Fruit fly (Drosophila melanogaster): ENCODE measurements around the gene mura.

mura gene

DNA sequence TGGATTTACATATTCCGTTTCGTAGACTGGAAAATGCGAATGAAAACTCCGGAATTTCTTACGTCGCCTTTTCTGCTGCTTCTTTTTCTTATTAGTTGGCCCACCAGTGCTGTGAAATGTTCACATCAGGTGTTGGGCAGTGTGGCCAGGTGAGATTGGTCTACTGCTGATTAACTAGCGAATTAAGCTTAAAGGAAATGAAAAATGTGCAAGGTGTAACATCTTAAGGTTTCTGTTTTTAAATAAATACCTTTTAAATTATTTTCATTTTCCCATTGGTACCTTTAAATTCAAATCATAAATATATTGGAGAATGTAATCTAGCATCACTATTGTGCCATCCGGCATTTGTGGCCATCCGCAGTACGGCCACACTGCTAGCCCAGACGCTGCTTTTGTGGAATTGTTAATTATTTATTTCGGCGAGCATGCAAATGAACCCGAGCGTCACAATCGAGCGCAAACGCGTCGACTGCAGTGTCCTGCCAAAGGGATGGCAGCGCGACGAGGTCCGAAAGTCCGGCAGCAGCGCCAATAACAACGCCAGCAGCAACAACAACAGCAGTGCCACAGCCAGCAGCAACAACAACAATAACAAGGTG is 7.9 kb upstream of the mura start, which contains the start of the genes AP-1mu and MBD-like (continued):
- TF ChIP-seq trh (GFP tag; optimal IDR thresholded peaks at IDR 0.05) (no peak), HmgZ (tag; optimal IDR thresholded peaks at IDR 0.05) (peak; percentile 80), zen2 (GFP tag; IDR thresholded peaks at IDR 0.05; ENCODE audit: partially characterized antibody) (no peak), toy (GFP tag; IDR thresholded peaks at IDR 0.05) (0 out of 2 replicates have a peak, but pooled peaks have one; percentile 52), CG2875 (GFP tag; optimal IDR thresholded peaks at IDR 0.05) (no peak), twi (tag; optimal IDR thresholded peaks at IDR 0.05) (peak; percentile 46), Nf-YA (GFP tag; IDR thresholded peaks at IDR 0.05) (no peak), CG12942 (GFP tag; optimal IDR thresholded peaks at IDR 0.05) (peak; percentile 61), CG9797 (GFP tag; optimal IDR thresholded peaks at IDR 0.05) (peak; percentile 94), CG16815 (GFP tag; optimal IDR thresholded peaks at IDR 0.05) (peak; percentile 39), Sox102F (GFP tag; optimal IDR thresholded peaks at IDR 0.05) (no peak), Pdp1 (GFP tag; optimal IDR thresholded peaks at IDR 0.05) (peak; percentile 59 to 83), CG15514 (GFP tag; optimal IDR thresholded peaks at IDR 0.05) (peak; percentile 66), CG13296 (GFP tag; optimal IDR thresholded peaks at IDR 0.05) (peak; percentile 31), Doc2 (GFP tag; IDR thresholded peaks at IDR 0.05) (no peak), CG3065 (GFP tag; optimal IDR thresholded peaks at IDR 0.05) (no peak), cwo (GFP tag; optimal IDR thresholded peaks at IDR 0.05) (no peak), pfk (GFP tag; optimal IDR thresholded peaks at IDR 0.05) (no peak), CG13424 (tag; optimal IDR thresholded peaks at IDR 0.05) (peak; percentile 69), CG8089 (GFP tag; optimal IDR thresholded peaks at IDR 0.05) (peak; percentile 32), knrl (GFP tag; IDR thresholded peaks at IDR 0.05; ENCODE audit: partially characterized antibody) (peak; percentile 42; the same call in 1 of the 3 replicates), CG43689 (GFP tag; IDR thresholded peaks at IDR 0.05) (no peak), luna (GFP tag; optimal IDR thresholded peaks at IDR 0.05) (peak; percentile 57), ind (GFP tag; optimal IDR thresholded peaks at IDR 0.05) (peak; percentile 70), Gug (GFP tag; IDR thresholded peaks at IDR 0.05) (peak; percentile 61; the same call in 3 of the 4 replicates), wor (GFP tag; IDR thresholded peaks at IDR 0.05) (peak; percentile 34; the same call in 1 of the 2 replicates), HLH54F (GFP tag; optimal IDR thresholded peaks at IDR 0.05) (peak; percentile 80), CG4328 (GFP tag; optimal IDR thresholded peaks at IDR 0.05) (peak; percentile 21), GATAe (GFP tag; conservative IDR thresholded peaks at IDR 0.05) (peak; percentile 45; the same call in 1 of the 2 replicates), CG6791 (GFP tag; IDR thresholded peaks at IDR 0.05; ENCODE audit: partially characterized antibody) (no peak), caup (GFP tag; optimal IDR thresholded peaks at IDR 0.05; ENCODE audit: severe bottlenecking) (peak; percentile 33), shn (GFP tag; optimal IDR thresholded peaks at IDR 0.05) (peak; percentile 47), repo (GFP tag; optimal IDR thresholded peaks at IDR 0.05) (no peak), vfl (GFP tag; optimal IDR thresholded peaks at IDR 0.05) (peak; percentile 22), HLH3B (GFP tag; IDR thresholded peaks at IDR 0.05) (peak; percentile 40; the same call in 1 of the 2 replicates), lmd (GFP tag; IDR thresholded peaks at IDR 0.05) (peak; percentile 60; the same call in 1 of the 2 replicates), Elba2 (GFP tag; optimal IDR thresholded peaks at IDR 0.05) (peak; percentile 99), CG8359 (GFP tag; optimal IDR thresholded peaks at IDR 0.05; ENCODE audit: borderline replicate concordance) (peak; percentile 35), CG9727 (GFP tag; optimal IDR thresholded peaks at IDR 0.05) (peak; percentile 72), tin (GFP tag; optimal IDR thresholded peaks at IDR 0.05) (peak; percentile 63), ase (GFP tag; IDR thresholded peaks at IDR 0.05) (0 out of 3 replicates have a peak, but pooled peaks have one; percentile 7), Antp (GFP tag; optimal IDR thresholded peaks at IDR 0.05) (peak; percentile 63), gcm (GFP tag; optimal IDR thresholded peaks at IDR 0.05) (peak; percentile 38), Sox100B (GFP tag; optimal IDR thresholded peaks at IDR 0.05) (no peak), dmrt11E (tag; optimal IDR thresholded peaks at IDR 0.05) (peak; percentile 55), sna (GFP tag; IDR thresholded peaks at IDR 0.05; ENCODE audit: partially characterized antibody) (0 out of 2 replicates have a peak, but pooled peaks have one; percentile 38), dimm (GFP tag; IDR thresholded peaks at IDR 0.05) (no peak), CG14667 (GFP tag; IDR thresholded peaks at IDR 0.05) (peak; percentile 43), Xrp1 (GFP tag; IDR thresholded peaks at IDR 0.05) (peak; percentile 50)
